Fruit fly (Drosophila melanogaster) Kc167 (cell line): ENCODE measurements around the gene CG15262.

Source experiments
- Myc ChIP-seq: fragments of >200 bp; optimal IDR thresholded peaks from 2 replicates; lab custom pipeline; 2017; ENCODE audit warnings: missing external identifiers
- Sin3A ChIP-seq: fragments of >200 bp; optimal IDR thresholded peaks from 2 replicates; lab custom pipeline; 2018; ENCODE audit warnings: missing external identifiers
- psq ChIP-seq: fragments of >200 bp; optimal IDR thresholded peaks from 2 replicates; lab custom pipeline; 2017; ENCODE audit warnings: missing external identifiers
- ttk ChIP-seq: sonication (Bioruptor generic); optimal IDR thresholded peaks from 2 replicates; lab custom pipeline; 2017; ENCODE audit warnings: missing external identifiers

- TF ChIP-seq ttk (lab: Kevin White, UChicago) (no peak), Myc (lab: Kevin White, UChicago) (no peak), Sin3A (no peak), psq (lab: Kevin White, UChicago) (no peak)
Observed at dm6 chr2L:15297508-15297907, at the start of gene CG15262.
